Worm (Caenorhabditis elegans) whole organism, L4/young adult: ENCODE data around the gene col-117.

Experiments
- W03F9.2 ChIP-seq: fragments of 150-350 bp; optimal IDR thresholded peaks from 2 replicates; lab custom pipeline; 2014; ENCODE audit warnings: missing biosample characterization, missing genetic modification characterization
- him-1 ChIP-seq: sonication (generic microtip); optimal IDR thresholded peaks from 2 replicates; lab custom pipeline; 2016; ENCODE audit warnings: missing genotype, missing genetic modification reagents, missing genetic modification characterization, missing compliant biosample characterization

ce11 chrIV:8790144-8790543 lies 33.9 kb downstream of the col-117 start, which contains the start of gene sru-35:
- TF ChIP-seq him-1 (tag; lab: Kevin White, UChicago) = no peak
- TF ChIP-seq W03F9.2 (tag; lab: Kevin White, UChicago) = no peak
